Fruit fly (Drosophila melanogaster): ENCODE results near the gene mex1.

Gene mex1

DNA sequence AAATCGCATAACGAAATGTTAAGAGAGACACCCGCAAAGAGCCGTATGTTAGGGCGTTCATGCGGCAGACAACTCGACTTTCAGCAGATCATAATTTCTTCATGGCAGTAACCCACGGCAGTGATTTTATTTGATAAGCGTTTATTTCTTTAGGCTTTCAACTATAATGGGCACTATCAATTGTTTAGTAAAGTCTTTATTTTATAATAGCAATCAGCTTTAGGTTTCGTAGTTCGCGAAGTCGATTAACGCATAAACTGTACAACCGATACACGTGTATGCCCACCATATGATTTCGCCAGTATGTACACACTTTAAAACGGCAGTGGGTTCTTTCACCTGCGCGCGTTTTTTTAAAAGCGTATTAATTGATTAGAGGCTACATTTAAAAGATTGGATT is 11.2 kb downstream of the mex1 start, which contains the start of gene CG7841 (continued):
- TF ChIP-seq Poxn (GFP tag; IDR thresholded peaks at IDR 0.05) (no peak), ttk (GFP tag; IDR thresholded peaks at IDR 0.05) (peak; percentile 94), Myb (GFP tag; optimal IDR thresholded peaks at IDR 0.05) (peak; percentile 87), Bdp1 (GFP tag; optimal IDR thresholded peaks at IDR 0.05) (peak; percentile 93), CG6654 (GFP tag; optimal IDR thresholded peaks at IDR 0.05) (peak; percentile 88), Rfx (GFP tag; IDR thresholded peaks at IDR 0.05) (peak; percentile 98), pum (GFP tag; optimal IDR thresholded peaks at IDR 0.05) (peak; percentile 95), CG1024 (GFP tag; IDR thresholded peaks at IDR 0.05) (peak; percentile 94; the same call in 1 of the 2 replicates), peb (GFP tag; IDR thresholded peaks at IDR 0.05) (peak; percentile 79), CG7372 (GFP tag; IDR thresholded peaks at IDR 0.05) (peak; percentile 95), ham (GFP tag; IDR thresholded peaks at IDR 0.05) (peak; percentile 78; the same call in 1 of the 2 replicates), nerfin-2 (GFP tag; IDR thresholded peaks at IDR 0.05; ENCODE audit: partially characterized antibody) (no peak), CG10147 (GFP tag; optimal IDR thresholded peaks at IDR 0.05) (peak; percentile 98), CG12391 (tag; optimal IDR thresholded peaks at IDR 0.05) (peak; percentile 99), HmgZ (tag; optimal IDR thresholded peaks at IDR 0.05) (peak; percentile 99), CG11093 (GFP tag; IDR thresholded peaks at IDR 0.05) (peak; percentile 79; the same call in 2 of the 3 replicates), CG10267 (tag; optimal IDR thresholded peaks at IDR 0.05) (peak; percentile 97), CG15269 (tag; optimal IDR thresholded peaks at IDR 0.05) (peak; percentile 98), E2f1 (GFP tag; IDR thresholded peaks at IDR 0.05) (peak; percentile 93), CG1832 (GFP tag; optimal IDR thresholded peaks at IDR 0.05) (no peak), Scr (GFP tag; IDR thresholded peaks at IDR 0.05; ENCODE audit: partially characterized antibody) (no peak), ara (GFP tag; IDR thresholded peaks at IDR 0.05) (peak; percentile 96), CG43689 (GFP tag; IDR thresholded peaks at IDR 0.05) (no peak; the same call in 1 of the 2 replicates), CG12942 (GFP tag; optimal IDR thresholded peaks at IDR 0.05) (peak; percentile 94), Nf-YA (GFP tag; IDR thresholded peaks at IDR 0.05) (peak; percentile 92), shn (GFP tag; optimal IDR thresholded peaks at IDR 0.05) (peak; percentile 96), ro (GFP tag; IDR thresholded peaks at IDR 0.05) (no peak), CG32532 (GFP tag; IDR thresholded peaks at IDR 0.05) (peak; percentile 97), toy (GFP tag; IDR thresholded peaks at IDR 0.05) (no peak; the same call in 1 of the 2 replicates), CG4282 (GFP tag; optimal IDR thresholded peaks at IDR 0.05) (peak; percentile 93), D (optimal IDR thresholded peaks at IDR 0.05) (no peak), D (GFP tag; optimal IDR thresholded peaks at IDR 0.05) (peak; percentile 97), Jarid2 (GFP tag; optimal IDR thresholded peaks at IDR 0.05) (peak; percentile 88), CG17186 (GFP tag; optimal IDR thresholded peaks at IDR 0.05) (peak; percentile 85), gfzf (GFP tag; optimal IDR thresholded peaks at IDR 0.05) (peak; percentile 29), CG32767 (GFP tag; IDR thresholded peaks at IDR 0.05) (peak; percentile 96), CG6813 (GFP tag; optimal IDR thresholded peaks at IDR 0.05) (peak; percentile 99), Oli (tag; optimal IDR thresholded peaks at IDR 0.05) (peak; percentile 96), eyg (GFP tag; optimal IDR thresholded peaks at IDR 0.05) (peak; percentile 97), lmd (GFP tag; IDR thresholded peaks at IDR 0.05) (peak; percentile 95), CG8765 (GFP tag; IDR thresholded peaks at IDR 0.05) (no peak), CG6175 (GFP tag; IDR thresholded peaks at IDR 0.05) (no peak; the same call in 1 of the 3 replicates), wek (GFP tag; optimal IDR thresholded peaks at IDR 0.05) (peak; percentile 95), CG11695 (GFP tag; IDR thresholded peaks at IDR 0.05) (peak; percentile 98), Dad (GFP tag; optimal IDR thresholded peaks at IDR 0.05) (peak; percentile 96), zf30C (GFP tag; optimal IDR thresholded peaks at IDR 0.05) (peak; percentile 63), chn (GFP tag; optimal IDR thresholded peaks at IDR 0.05) (peak; percentile 97), Lpt (GFP tag; optimal IDR thresholded peaks at IDR 0.05) (no peak), Dref (GFP tag; IDR thresholded peaks at IDR 0.05) (0 out of 2 replicates have a peak, but pooled peaks have one; percentile 31), cwo (GFP tag; optimal IDR thresholded peaks at IDR 0.05) (peak; percentile 99), CG12744 (GFP tag; optimal IDR thresholded peaks at IDR 0.05) (peak; percentile 97), CG9437 (GFP tag; optimal IDR thresholded peaks at IDR 0.05) (peak; percentile 90)

All from whole organism, embryonic.